Worm (Caenorhabditis elegans): ENCODE results near the gene F57B9.3.

The F57B9.3 gene

ce11 chrIII:6895166-6895565 lies 44.5 kb upstream of the F57B9.3 start (continued):
- TF ChIP-seq aha-1 (tag) (no peak), nhr-11 (tag; optimal IDR thresholded peaks at IDR 0.05) (peak; percentile 81), spr-1 (tag; optimal IDR thresholded peaks at IDR 0.05) (peak; percentile 40), dmd-8 (GFP tag; IDR thresholded peaks at IDR 0.05) (no peak), zip-11 (GFP tag; IDR thresholded peaks at IDR 0.05) (no peak), pqm-1 (tag; optimal IDR thresholded peaks at IDR 0.05) (peak; percentile 46), daf-19 (GFP tag; conservative IDR thresholded peaks at IDR 0.05) (no peak), snpc-1.2 (GFP tag; IDR thresholded peaks at IDR 0.05) (no peak), php-3 (GFP tag; IDR thresholded peaks at IDR 0.05) (peak; percentile 50; the same call in 1 of the 2 replicates), ceh-28 (tag; optimal IDR thresholded peaks at IDR 0.05) (no peak), spr-3 (GFP tag; optimal IDR thresholded peaks at IDR 0.05) (no peak), ztf-11 (tag; optimal IDR thresholded peaks at IDR 0.05) (no peak), nhr-6 (tag; optimal IDR thresholded peaks at IDR 0.05) (no peak), sdz-12 (GFP tag; optimal IDR thresholded peaks at IDR 0.05) (no peak), lin-29 (GFP tag; IDR thresholded peaks at IDR 0.05) (no peak), ctbp-1 (GFP tag; IDR thresholded peaks at IDR 0.05) (no peak), lim-7 (GFP tag; IDR thresholded peaks at IDR 0.05) (0 out of 2 replicates have a peak, but pooled peaks have one; percentile 24), hlh-11 (tag; optimal IDR thresholded peaks at IDR 0.05) (peak; percentile 95), aly-2 (tag; optimal IDR thresholded peaks at IDR 0.05) (peak; percentile 24), F49E8.2 (tag; optimal IDR thresholded peaks at IDR 0.05; ENCODE audit: borderline replicate concordance) (no peak), ceh-20 (GFP tag; IDR thresholded peaks at IDR 0.05) (0 out of 2 replicates have a peak, but pooled peaks have one; percentile 47), zag-1 (tag; optimal IDR thresholded peaks at IDR 0.05) (no peak), cey-2 (tag; optimal IDR thresholded peaks at IDR 0.05; ENCODE audit: borderline replicate concordance, insufficient read depth) (peak; percentile 61), tra-1 (GFP tag; IDR thresholded peaks at IDR 0.05) (peak; percentile 69; the same call in 1 of the 2 replicates), F37D6.2 (tag; optimal IDR thresholded peaks at IDR 0.05) (no peak), madf-9 (GFP tag; conservative IDR thresholded peaks at IDR 0.05) (no peak), mes-2 (tag; optimal IDR thresholded peaks at IDR 0.05; ENCODE audit: poor library complexity, severe bottlenecking) (peak; percentile 31), R02D3.7 (tag; optimal IDR thresholded peaks at IDR 0.05) (no peak), nhr-111 (GFP tag; optimal IDR thresholded peaks at IDR 0.05) (no peak), Y5F2A.4 (GFP tag; optimal IDR thresholded peaks at IDR 0.05) (no peak), zfp-2 (tag; optimal IDR thresholded peaks at IDR 0.05) (no peak), snpc-4 (tag; optimal IDR thresholded peaks at IDR 0.05) (no peak), jun-1 (tag; optimal IDR thresholded peaks at IDR 0.05) (no peak), ceh-82 (tag; optimal IDR thresholded peaks at IDR 0.05) (no peak), nhr-42 (GFP tag; IDR thresholded peaks at IDR 0.05) (no peak), mdl-1 (tag; optimal IDR thresholded peaks at IDR 0.05) (peak in 1 of 2 experiments; percentile 75), nhr-77 (tag; optimal IDR thresholded peaks at IDR 0.05) (peak; percentile 45), nhr-48 (tag; optimal IDR thresholded peaks at IDR 0.05) (peak; percentile 83), nhr-10 (tag; optimal IDR thresholded peaks at IDR 0.05) (peak; percentile 74), F10B5.3 (tag; optimal IDR thresholded peaks at IDR 0.05) (no peak), nhr-102 (tag; optimal IDR thresholded peaks at IDR 0.05) (peak; percentile 63), daf-8 (GFP tag; IDR thresholded peaks at IDR 0.05) (no peak), Y48G9A.11 (GFP tag; IDR thresholded peaks at IDR 0.05) (no peak), D1046.2 (GFP tag; IDR thresholded peaks at IDR 0.05) (no peak), zfp-3 (GFP tag; conservative IDR thresholded peaks at IDR 0.05) (0 out of 2 replicates have a peak, but pooled peaks have one; percentile 51), nhr-76 (tag; optimal IDR thresholded peaks at IDR 0.05) (peak; percentile 17), nhr-237 (tag; optimal IDR thresholded peaks at IDR 0.05) (no peak), Y75B8A.6 (GFP tag; IDR thresholded peaks at IDR 0.05) (no peak), mdt-29 (GFP tag; IDR thresholded peaks at IDR 0.05) (no peak), lin-39 (tag; optimal IDR thresholded peaks at IDR 0.05) (no peak), arid-1 (GFP tag; conservative IDR thresholded peaks at IDR 0.05) (0 out of 2 replicates have a peak, but pooled peaks have one; percentile 44), unc-39 (tag; optimal IDR thresholded peaks at IDR 0.05) (no peak), madf-5 (GFP tag; IDR thresholded peaks at IDR 0.05) (no peak)
